Worm (Caenorhabditis elegans) whole organism, L1 larva: ENCODE measurements around the gene nhr-268.
A peak's percentile ranks its signal among the peaks of the same experiment; 100 is the strongest.

Experiments
- C16A3.4 ChIP-seq: fragments of 150-350 bp; optimal IDR thresholded peaks from 2 replicates; lab custom pipeline; 2014; ENCODE audit warnings: missing biosample characterization, missing genetic modification characterization
- C34B4.2 ChIP-seq: sonication (generic microtip); optimal IDR thresholded peaks from 2 replicates; lab custom pipeline; 2017; ENCODE audit warnings: mild to moderate bottlenecking, missing genetic modification characterization, missing compliant biosample characterization
- F16B12.6 ChIP-seq: fragments of 150-350 bp; optimal IDR thresholded peaks from 2 replicates; lab custom pipeline; 2014; ENCODE audit warnings: missing biosample characterization, missing genetic modification characterization
- alr-1 ChIP-seq: fragments of 200-800 bp; sonication (Bioruptor generic); optimal IDR thresholded peaks from 2 replicates; lab custom pipeline; 2018; ENCODE audit warnings: borderline replicate concordance, mild to moderate bottlenecking, missing genetic modification characterization, missing compliant biosample characterization
- aly-2 ChIP-seq: fragments of 150-350 bp; optimal IDR thresholded peaks from 2 replicates; lab custom pipeline; 2014; ENCODE audit warnings: missing biosample characterization, missing genetic modification characterization
- blmp-1 ChIP-seq: fragments of 150-350 bp; optimal IDR thresholded peaks from 2 replicates; lab custom pipeline; 2014; ENCODE audit warnings: missing biosample characterization, missing genetic modification characterization
- ceh-8 ChIP-seq: fragments of 200-800 bp; sonication (Bioruptor generic); optimal IDR thresholded peaks from 2 replicates; lab custom pipeline; 2018; ENCODE audit warnings: mild to moderate bottlenecking, missing genetic modification characterization, moderate library complexity, missing compliant biosample characterization
- ceh-82 ChIP-seq, 3 experiments: fragments of 150-350 bp in 1 of 3; sonication (generic microtip) in 2 of 3; optimal IDR thresholded peaks; 2 replicates each; lab custom pipeline; 2014 to 2017; ENCODE audit warnings: missing biosample characterization in 3 of 3, missing genetic modification characterization in 3 of 3
- ceh-90 ChIP-seq: sonication (generic microtip); optimal IDR thresholded peaks from 2 replicates; lab custom pipeline; 2016; ENCODE audit warnings: missing genetic modification characterization, missing compliant biosample characterization
- dpl-1 ChIP-seq, 3 experiments: fragments of 150-350 bp in 2 of 3; sonication (generic microtip) in 1 of 3; optimal IDR thresholded peaks; 2 replicates each; lab custom pipeline; 2014 to 2017; ENCODE audit warnings: missing biosample characterization in 3 of 3, missing genetic modification characterization in 3 of 3, missing genetic modification reagents in 3 of 3
- dsc-1 ChIP-seq: sonication (generic microtip); optimal IDR thresholded peaks from 2 replicates; lab custom pipeline; 2016; ENCODE audit warnings: mild to moderate bottlenecking, missing genetic modification characterization, missing compliant biosample characterization
- efl-1 ChIP-seq, 4 experiments: fragments of 150-350 bp; optimal IDR thresholded peaks in 3 of 4; peaks in 1 of 4; 1 replicate in 1 of 4; 2 replicates in 3 of 4; lab custom pipeline; 2014; ENCODE audit warnings: missing biosample characterization in 2 of 4, missing genetic modification characterization in 2 of 4, missing genetic modification reagents in 2 of 4
- egl-13 ChIP-seq: sonication (generic microtip); optimal IDR thresholded peaks from 2 replicates; lab custom pipeline; 2016; ENCODE audit warnings: missing genotype, missing genetic modification reagents, missing genetic modification characterization, missing compliant biosample characterization
- egl-27 ChIP-seq, 2 experiments: fragments of 150-350 bp in 1 of 2; sonication (generic microtip); optimal IDR thresholded peaks; 3 replicates each; lab custom pipeline; 2017 to 2018; ENCODE audit warnings: missing biosample characterization in 2 of 2, missing genetic modification characterization in 2 of 2, missing genetic modification reagents in 2 of 2
- elt-2 ChIP-seq: sonication (generic microtip); optimal IDR thresholded peaks from 2 replicates; lab custom pipeline; 2016; ENCODE audit warnings: missing genetic modification characterization, mild to moderate bottlenecking, inconsistent platforms, missing compliant biosample characterization, missing genetic modification reagents
- fkh-10 ChIP-seq: sonication (generic microtip); optimal IDR thresholded peaks from 2 replicates; lab custom pipeline; 2017; ENCODE audit warnings: missing biosample characterization, missing genetic modification reagents, missing genetic modification characterization
- fkh-8 ChIP-seq: sonication (generic microtip); optimal IDR thresholded peaks from 2 replicates; lab custom pipeline; 2016; ENCODE audit warnings: mild to moderate bottlenecking, missing genetic modification characterization, missing compliant biosample characterization
- fos-1 ChIP-seq: fragments of 150-350 bp; optimal IDR thresholded peaks from 2 replicates; lab custom pipeline; 2014; ENCODE audit warnings: missing biosample characterization, missing genetic modification characterization
- grh-1 ChIP-seq: fragments of 200-800 bp; sonication (Bioruptor generic); IDR thresholded peaks from 2 replicates; pipeline ENCODE4 v1.3.6; 2022; ENCODE audit warnings: missing genetic modification reagents, missing genetic modification characterization, missing compliant biosample characterization
- hlh-17 ChIP-seq: fragments of 200-800 bp; sonication (Bioruptor generic); optimal IDR thresholded peaks from 2 replicates; lab custom pipeline; 2018; ENCODE audit warnings: missing genetic modification characterization, mild to moderate bottlenecking, missing compliant biosample characterization, moderate library complexity, borderline replicate concordance
- irx-1 ChIP-seq: sonication (generic microtip); optimal IDR thresholded peaks from 2 replicates; lab custom pipeline; 2016; ENCODE audit warnings: missing genetic modification characterization, missing compliant biosample characterization
- jun-1 ChIP-seq: fragments of 150-350 bp; optimal IDR thresholded peaks from 2 replicates; lab custom pipeline; 2014; ENCODE audit warnings: missing biosample characterization, missing genetic modification reagents, missing genetic modification characterization
- lin-14 ChIP-seq: fragments of 200-800 bp; sonication (Bioruptor generic); optimal IDR thresholded peaks from 2 replicates; lab custom pipeline; 2018; ENCODE audit warnings: mild to moderate bottlenecking, missing genetic modification characterization, moderate library complexity, missing compliant biosample characterization
- lin-15B ChIP-seq: fragments of 150-350 bp; sonication (generic microtip); optimal IDR thresholded peaks from 3 replicates; lab custom pipeline; 2014; ENCODE audit warnings: missing biosample characterization, missing genetic modification characterization
- lir-3 ChIP-seq: sonication (generic microtip); optimal IDR thresholded peaks from 2 replicates; lab custom pipeline; 2016; ENCODE audit warnings: mild to moderate bottlenecking, missing genetic modification characterization, moderate library complexity, missing compliant biosample characterization; ENCODE audit not compliant: poor library complexity
- lsy-2 ChIP-seq, 2 experiments: fragments of 150-350 bp; optimal IDR thresholded peaks; 2 replicates each; lab custom pipeline; 2014; ENCODE audit warnings: missing biosample characterization in 2 of 2, missing genetic modification characterization in 2 of 2
- mdl-1 ChIP-seq, 2 experiments: fragments of 150-350 bp; optimal IDR thresholded peaks; 2 replicates each; lab custom pipeline; 2014 to 2017; ENCODE audit warnings: missing biosample characterization in 2 of 2, missing genetic modification characterization in 2 of 2, inconsistent platforms in 1 of 2
- mep-1 ChIP-seq: fragments of 150-350 bp; optimal IDR thresholded peaks from 2 replicates; lab custom pipeline; 2014; ENCODE audit warnings: missing biosample characterization, missing genetic modification characterization
- nhr-20 ChIP-seq: sonication (generic microtip); optimal IDR thresholded peaks from 2 replicates; lab custom pipeline; 2016; ENCODE audit warnings: mild to moderate bottlenecking, missing genetic modification characterization, missing compliant biosample characterization
- nhr-237 ChIP-seq: fragments of 150-350 bp; optimal IDR thresholded peaks from 2 replicates; lab custom pipeline; 2014; ENCODE audit warnings: missing biosample characterization, missing genetic modification characterization
- nhr-71 ChIP-seq: sonication (generic microtip); optimal IDR thresholded peaks from 2 replicates; lab custom pipeline; 2016; ENCODE audit warnings: mild to moderate bottlenecking, missing genetic modification characterization, moderate library complexity, missing compliant biosample characterization
- nhr-77 ChIP-seq: fragments of 150-350 bp; optimal IDR thresholded peaks from 2 replicates; lab custom pipeline; 2014; ENCODE audit warnings: missing biosample characterization, missing genetic modification characterization
- nhr-85 ChIP-seq: sonication (generic microtip); peaks from one replicate; lab custom pipeline; 2016; ENCODE audit warnings: missing genetic modification characterization, inconsistent platforms, missing compliant biosample characterization
- pag-3 ChIP-seq: sonication (generic microtip); optimal IDR thresholded peaks from 2 replicates; lab custom pipeline; 2017; ENCODE audit warnings: missing genetic modification characterization, mild to moderate bottlenecking, missing compliant biosample characterization, antibody characterized with exemption, borderline replicate concordance; ENCODE audit not compliant: insufficient read depth
- rnt-1 ChIP-seq: sonication (generic microtip); optimal IDR thresholded peaks from 2 replicates; lab custom pipeline; 2016; ENCODE audit warnings: mild to moderate bottlenecking, missing genetic modification characterization, moderate library complexity, missing compliant biosample characterization
- skn-1 ChIP-seq: fragments of 150-350 bp; optimal IDR thresholded peaks from 2 replicates; lab custom pipeline; 2014; ENCODE audit warnings: missing biosample characterization, missing genetic modification characterization
- snpc-4 ChIP-seq: fragments of 150-350 bp; optimal IDR thresholded peaks from 2 replicates; lab custom pipeline; 2014; ENCODE audit warnings: missing biosample characterization, missing genetic modification characterization
- snu-23 ChIP-seq: sonication (generic microtip); optimal IDR thresholded peaks from 2 replicates; lab custom pipeline; 2016; ENCODE audit warnings: missing genetic modification characterization, missing compliant biosample characterization
- sox-4 ChIP-seq: sonication (generic microtip); optimal IDR thresholded peaks from 2 replicates; lab custom pipeline; 2016; ENCODE audit warnings: missing genetic modification characterization, missing compliant biosample characterization
- tbx-2 ChIP-seq: sonication (generic microtip); optimal IDR thresholded peaks from 2 replicates; lab custom pipeline; 2016; ENCODE audit warnings: missing genetic modification characterization, missing compliant biosample characterization
- tlp-1 ChIP-seq: fragments of 150-350 bp; optimal IDR thresholded peaks from 2 replicates; lab custom pipeline; 2014; ENCODE audit warnings: missing biosample characterization, missing genetic modification characterization
- unc-30 ChIP-seq: sonication (generic microtip); optimal IDR thresholded peaks from 2 replicates; lab custom pipeline; 2017; ENCODE audit warnings: missing biosample characterization, missing genetic modification characterization
- unc-62 ChIP-seq: fragments of 150-350 bp; optimal IDR thresholded peaks from 2 replicates; lab custom pipeline; 2014; ENCODE audit warnings: missing biosample characterization, missing genetic modification reagents, missing genetic modification characterization
- unc-86 ChIP-seq: sonication (generic microtip); optimal IDR thresholded peaks from 2 replicates; lab custom pipeline; 2016; ENCODE audit warnings: missing genetic modification characterization, missing compliant biosample characterization
- unc-98 ChIP-seq: fragments of 200-800 bp; sonication (Bioruptor generic); IDR thresholded peaks from 2 replicates; pipeline ENCODE4 v1.3.6; 2022; ENCODE audit warnings: missing genetic modification characterization, missing compliant biosample characterization
- zag-1 ChIP-seq: fragments of 150-350 bp; optimal IDR thresholded peaks from 2 replicates; lab custom pipeline; 2014; ENCODE audit warnings: missing biosample characterization, missing genetic modification characterization
- ztf-4 ChIP-seq: fragments of 150-350 bp; optimal IDR thresholded peaks from 2 replicates; lab custom pipeline; 2014; ENCODE audit warnings: missing biosample characterization, missing genetic modification characterization

Gene nhr-268

ce11 chrV:15661003-15661402 is 29.0 kb upstream of the nhr-268 start (continued):
- TF ChIP-seq nhr-85 = peak; percentile 96

- peak; percentile 72 for TF ChIP-seq dsc-1
- peak; percentile 8 for TF ChIP-seq nhr-71
- TF ChIP-seq irx-1 (tag; lab: Kevin White, UChicago) = no peak
- no peak for TF ChIP-seq unc-30 (tag; lab: Kevin White, UChicago)
- TF ChIP-seq rnt-1 = peak; percentile 52
- no peak for TF ChIP-seq ztf-4
- peak in 1 of 2 experiments; percentile 20 for TF ChIP-seq lsy-2 (tag; optimal IDR thresholded peaks at IDR 0.05; lab: Kevin White, UChicago)
Observed at ce11 chrV:15661580-15661979, 28.5 kb upstream of the nhr-268 start.

- TF ChIP-seq nhr-237 (tag; lab: Kevin White, UChicago) (no peak), lin-14 (GFP tag; lab: Kevin White, UChicago) (peak; percentile 83), snu-23 (GFP tag; lab: Kevin White, UChicago) (peak; percentile 62), mep-1 (peak; percentile 59), tlp-1 (tag; lab: Kevin White, UChicago) (no peak), rnt-1 (peak; percentile 58), fos-1 (no peak), unc-98 (GFP tag; lab: Robert Waterston, UW) (no peak), sox-4 (tag; lab: Kevin White, UChicago) (no peak), lin-15B (no peak), ceh-90 (tag; lab: Kevin White, UChicago) (no peak), nhr-71 (peak; percentile 67), grh-1 (peak; percentile 72), snpc-4 (tag; lab: Kevin White, UChicago) (no peak), fkh-8 (tag; lab: Kevin White, UChicago) (no peak), jun-1 (tag; lab: Kevin White, UChicago) (no peak), aly-2 (tag; lab: Kevin White, UChicago) (no peak), F16B12.6 (tag; lab: Kevin White, UChicago) (no peak), C16A3.4 (peak; percentile 47), fkh-10 (no peak), elt-2 (tag; lab: Kevin White, UChicago) (peak; percentile 15), zag-1 (tag; lab: Kevin White, UChicago) (no peak), ceh-82 (tag; optimal IDR thresholded peaks at IDR 0.05; lab: Kevin White, UChicago) (peak in 1 of 3 experiments; percentile 24), efl-1 (optimal IDR thresholded peaks at IDR 0.05; lab: Kevin White, UChicago) (peak; percentile 29 to 37), efl-1 (GFP tag; optimal IDR thresholded peaks at IDR 0.05 in 1 of 2; lab: Kevin White, UChicago) (peak; percentile 11 to 84), egl-27 (tag; optimal IDR thresholded peaks at IDR 0.05; lab: Kevin White, UChicago) (peak in 1 of 2 experiments; percentile 11), blmp-1 (tag; lab: Kevin White, UChicago) (peak; percentile 95), dpl-1 (GFP tag; optimal IDR thresholded peaks at IDR 0.05; lab: Kevin White, UChicago) (peak; percentile 2 to 23 (median 5)), skn-1 (tag; lab: Kevin White, UChicago) (peak; percentile 12), nhr-77 (tag; lab: Kevin White, UChicago) (peak; percentile 50), nhr-20 (tag; lab: Kevin White, UChicago) (peak; percentile 81), mdl-1 (tag; optimal IDR thresholded peaks at IDR 0.05; lab: Kevin White, UChicago) (peak in 1 of 2 experiments; percentile 62), egl-13 (tag; lab: Kevin White, UChicago) (no peak), tbx-2 (tag; lab: Kevin White, UChicago) (peak; percentile 20), C34B4.2 (tag; lab: Kevin White, UChicago) (no peak), pag-3 (peak; percentile 76), nhr-85 (peak; percentile 89), lsy-2 (tag; optimal IDR thresholded peaks at IDR 0.05; lab: Kevin White, UChicago) (peak; percentile 55 to 71), unc-62 (no peak), hlh-17 (GFP tag; lab: Kevin White, UChicago) (no peak), unc-86 (tag; lab: Kevin White, UChicago) (no peak), ceh-8 (no peak), lir-3 (tag; lab: Kevin White, UChicago) (no peak), alr-1 (tag; lab: Kevin White, UChicago) (no peak)
Observed at ce11 chrV:15664053-15664661, 25.9 kb upstream of the nhr-268 start.
